Worm (Caenorhabditis elegans) whole organism, L2 larva: Measurements from ENCODE around the gene C42D4.13.

Experiments
- mdl-1 ChIP-seq, 2 experiments: fragments of 150-350 bp in 1 of 2; sonication (generic microtip) in 1 of 2; optimal IDR thresholded peaks; 2 replicates each; lab custom pipeline; 2017; ENCODE audit warnings: missing biosample characterization in 2 of 2, missing genetic modification characterization in 2 of 2
- nhr-11 ChIP-seq: fragments of 150-350 bp; optimal IDR thresholded peaks from 2 replicates; lab custom pipeline; 2014; ENCODE audit warnings: missing biosample characterization, missing genetic modification characterization
- sma-3 ChIP-seq: sonication (generic microtip); optimal IDR thresholded peaks from 2 replicates; lab custom pipeline; 2016; ENCODE audit warnings: missing genetic modification reagents, missing genetic modification characterization, missing compliant biosample characterization
- unc-55 ChIP-seq: fragments of 150-350 bp; sonication (generic microtip); optimal IDR thresholded peaks from 3 replicates; lab custom pipeline; 2014; ENCODE audit warnings: missing biosample characterization, missing genetic modification reagents, missing genetic modification characterization
- ztf-1 ChIP-seq: fragments of 200-800 bp; sonication (Bioruptor generic); conservative IDR thresholded peaks from 2 replicates; pipeline ENCODE4 v1.3.6; 2022; ENCODE audit warnings: missing genetic modification characterization, missing compliant biosample characterization

DNA sequence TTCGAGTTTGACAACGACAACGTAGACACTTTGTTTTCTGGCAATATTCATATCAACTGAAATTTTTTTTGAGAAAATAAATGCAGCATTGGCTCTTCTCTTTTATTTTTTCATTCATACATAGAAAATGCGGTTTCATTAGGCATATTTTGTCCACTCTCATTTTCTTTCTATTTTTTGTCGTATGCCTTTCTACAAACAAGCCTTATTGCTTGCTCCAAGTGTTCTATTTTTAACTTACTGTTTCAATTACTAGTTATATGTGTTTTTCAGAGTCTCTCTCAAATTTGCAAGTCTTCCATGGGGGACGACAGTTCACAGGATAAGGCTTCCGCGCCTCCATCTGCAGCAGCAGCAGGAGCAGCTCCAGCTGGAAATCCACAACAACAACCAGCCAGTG, 18.0 kb upstream of the C42D4.13 start, which contains the start of gene kcc-1:
- TF ChIP-seq mdl-1 (tag; optimal IDR thresholded peaks at IDR 0.05; lab: Kevin White, UChicago) (no peak), nhr-11 (no peak), ztf-1 (no peak), sma-3 (GFP tag; lab: Kevin White, UChicago) (no peak), unc-55 (GFP tag; lab: Kevin White, UChicago) (no peak)
